Worm (Caenorhabditis elegans) whole organism, L3 larva: ENCODE results near the gene B0507.2.
A peak's percentile ranks its signal among the peaks of the same experiment; 100 is the strongest.

Experiments used
- ceh-16 ChIP-seq: sonication (generic microtip); optimal IDR thresholded peaks from 2 replicates; lab custom pipeline; 2017; ENCODE audit warnings: missing biosample characterization, missing genetic modification characterization
- ceh-28 ChIP-seq: fragments of 150-350 bp; optimal IDR thresholded peaks from 2 replicates; lab custom pipeline; 2014; ENCODE audit warnings: missing biosample characterization, missing genetic modification reagents, missing genetic modification characterization
- ceh-82 ChIP-seq: fragments of 150-350 bp; optimal IDR thresholded peaks from 2 replicates; lab custom pipeline; 2014; ENCODE audit warnings: missing biosample characterization, missing genetic modification characterization
- daf-12 ChIP-seq: fragments of 150-350 bp; optimal IDR thresholded peaks from 2 replicates; lab custom pipeline; 2014; ENCODE audit warnings: missing biosample characterization, missing genetic modification reagents, missing genetic modification characterization
- egl-27 ChIP-seq: sonication (generic microtip); optimal IDR thresholded peaks from 4 replicates; lab custom pipeline; 2017; ENCODE audit warnings: missing biosample characterization, missing genetic modification reagents, missing genetic modification characterization
- egl-5 ChIP-seq: fragments of 150-350 bp; optimal IDR thresholded peaks from 2 replicates; lab custom pipeline; 2017; ENCODE audit warnings: missing biosample characterization, missing genetic modification reagents, missing genetic modification characterization, inconsistent platforms
- elt-1 ChIP-seq: fragments of 150-350 bp; optimal IDR thresholded peaks from 2 replicates; lab custom pipeline; 2014; ENCODE audit warnings: missing biosample characterization, missing genetic modification characterization
- elt-2 ChIP-seq: sonication (generic microtip); optimal IDR thresholded peaks from 2 replicates; lab custom pipeline; 2016; ENCODE audit warnings: missing genetic modification reagents, mild to moderate bottlenecking, missing genetic modification characterization, missing compliant biosample characterization
- eor-1 ChIP-seq, 2 experiments: fragments of 150-350 bp; optimal IDR thresholded peaks; 2 replicates each; lab custom pipeline; 2014 to 2018; ENCODE audit warnings: missing biosample characterization in 2 of 2, missing genetic modification characterization in 2 of 2
- fkh-10 ChIP-seq: sonication (generic microtip); optimal IDR thresholded peaks from 2 replicates; lab custom pipeline; 2017; ENCODE audit warnings: missing biosample characterization, missing genetic modification reagents, missing genetic modification characterization
- fos-1 ChIP-seq: fragments of 150-350 bp; optimal IDR thresholded peaks from 2 replicates; lab custom pipeline; 2014; ENCODE audit warnings: missing biosample characterization, missing genetic modification characterization
- hmg-11 ChIP-seq: sonication (generic microtip); optimal IDR thresholded peaks from 2 replicates; lab custom pipeline; 2016; ENCODE audit warnings: missing genetic modification characterization, missing compliant biosample characterization
- jun-1 ChIP-seq: fragments of 150-350 bp; optimal IDR thresholded peaks from 2 replicates; lab custom pipeline; 2014; ENCODE audit warnings: missing biosample characterization, missing genetic modification reagents, missing genetic modification characterization
- lin-15B ChIP-seq: fragments of 150-350 bp; optimal IDR thresholded peaks from 2 replicates; lab custom pipeline; 2014; ENCODE audit warnings: missing biosample characterization, missing genetic modification characterization
- lin-39 ChIP-seq: fragments of 150-350 bp; optimal IDR thresholded peaks from 2 replicates; lab custom pipeline; 2018; ENCODE audit warnings: missing biosample characterization, missing genetic modification reagents, missing genetic modification characterization
- lsy-12 ChIP-seq: sonication (generic microtip); optimal IDR thresholded peaks from 2 replicates; lab custom pipeline; 2016; ENCODE audit warnings: mild to moderate bottlenecking, missing genetic modification characterization, missing compliant biosample characterization
- mdl-1 ChIP-seq: fragments of 150-350 bp; optimal IDR thresholded peaks from 2 replicates; lab custom pipeline; 2014; ENCODE audit warnings: missing biosample characterization, missing genetic modification characterization
- mml-1 ChIP-seq: fragments of 150-350 bp; sonication (generic microtip); optimal IDR thresholded peaks from 3 replicates; lab custom pipeline; 2014; ENCODE audit warnings: missing biosample characterization, missing genetic modification characterization
- nfya-1 ChIP-seq: sonication (generic microtip); optimal IDR thresholded peaks from 2 replicates; lab custom pipeline; 2017; ENCODE audit warnings: missing genetic modification characterization, mild to moderate bottlenecking, missing compliant biosample characterization, antibody characterized with exemption, moderate library complexity; ENCODE audit not compliant: insufficient read depth
- nhr-11 ChIP-seq: fragments of 150-350 bp; optimal IDR thresholded peaks from 2 replicates; lab custom pipeline; 2014; ENCODE audit warnings: missing biosample characterization, missing genetic modification characterization
- nhr-12 ChIP-seq: fragments of 150-350 bp; optimal IDR thresholded peaks from 2 replicates; lab custom pipeline; 2014; ENCODE audit warnings: missing biosample characterization, missing genetic modification characterization
- nhr-237 ChIP-seq: fragments of 150-350 bp; optimal IDR thresholded peaks from 2 replicates; lab custom pipeline; 2014; ENCODE audit warnings: missing biosample characterization, missing genetic modification characterization
- nhr-43 ChIP-seq: sonication (generic microtip); optimal IDR thresholded peaks from 2 replicates; lab custom pipeline; 2016; ENCODE audit warnings: mild to moderate bottlenecking, missing genetic modification characterization, missing compliant biosample characterization; ENCODE audit not compliant: poor library complexity, severe bottlenecking
- nhr-67 ChIP-seq: fragments of 150-350 bp; optimal IDR thresholded peaks from 2 replicates; lab custom pipeline; 2014; ENCODE audit warnings: missing biosample characterization, missing genetic modification characterization
- nhr-76 ChIP-seq: fragments of 150-350 bp; sonication (generic microtip); optimal IDR thresholded peaks from 5 replicates; lab custom pipeline; 2014; ENCODE audit warnings: missing biosample characterization, missing genetic modification characterization
- nhr-77 ChIP-seq: fragments of 150-350 bp; optimal IDR thresholded peaks from 2 replicates; lab custom pipeline; 2014; ENCODE audit warnings: missing biosample characterization, missing genetic modification characterization
- pha-4 ChIP-seq: fragments of 150-350 bp; optimal IDR thresholded peaks from 2 replicates; lab custom pipeline; 2014; ENCODE audit warnings: missing biosample characterization, missing genetic modification reagents, missing genetic modification characterization
- sea-2 ChIP-seq: fragments of 150-350 bp; sonication (generic microtip); optimal IDR thresholded peaks from 4 replicates; lab custom pipeline; 2014; ENCODE audit warnings: missing biosample characterization, missing genetic modification reagents, missing genetic modification characterization
- skn-1 ChIP-seq: fragments of 150-350 bp; optimal IDR thresholded peaks from 2 replicates; lab custom pipeline; 2014; ENCODE audit warnings: missing biosample characterization, missing genetic modification characterization
- snpc-4 ChIP-seq: fragments of 150-350 bp; optimal IDR thresholded peaks from 2 replicates; lab custom pipeline; 2014; ENCODE audit warnings: missing biosample characterization, missing genetic modification characterization
- tbx-2 ChIP-seq: sonication (generic microtip); optimal IDR thresholded peaks from 2 replicates; lab custom pipeline; 2016; ENCODE audit warnings: mild to moderate bottlenecking, missing genetic modification characterization, missing compliant biosample characterization
- unc-39 ChIP-seq: sonication (generic microtip); optimal IDR thresholded peaks from 4 replicates; lab custom pipeline; 2017; ENCODE audit warnings: missing biosample characterization, missing genetic modification characterization
- unc-62 ChIP-seq: fragments of 150-350 bp; sonication (generic microtip); optimal IDR thresholded peaks from 4 replicates; lab custom pipeline; 2014; ENCODE audit warnings: missing biosample characterization, missing genetic modification reagents, missing genetic modification characterization
- ztf-4 ChIP-seq: fragments of 150-350 bp; optimal IDR thresholded peaks from 2 replicates; lab custom pipeline; 2014; ENCODE audit warnings: missing biosample characterization, missing genetic modification characterization

The B0507.2 gene

ce11 chrV:8736369-8736768 is 37.8 kb upstream of the B0507.2 start, which contains the start of gene ZC196.3:
ZC196.3 (plus strand) TSS chrV:8736669.
- no peak for TF ChIP-seq egl-27 (tag; lab: Kevin White, UChicago)
- TF ChIP-seq lin-15B (tag; lab: Kevin White, UChicago): no peak
- TF ChIP-seq nhr-77 (tag; lab: Kevin White, UChicago): no peak
- TF ChIP-seq hmg-11: no peak
- no peak for TF ChIP-seq nhr-11
- no peak for TF ChIP-seq ceh-82 (tag; lab: Kevin White, UChicago)
- TF ChIP-seq mdl-1: no peak
- TF ChIP-seq elt-2 (tag; lab: Kevin White, UChicago): no peak
- no peak for TF ChIP-seq ceh-28 (tag; lab: Kevin White, UChicago)
- TF ChIP-seq unc-39 (tag; lab: Kevin White, UChicago): no peak
- TF ChIP-seq eor-1 (tag; optimal IDR thresholded peaks at IDR 0.05; lab: Kevin White, UChicago): no peak
- no peak for TF ChIP-seq lsy-12 (tag; lab: Kevin White, UChicago)
- no peak for TF ChIP-seq nhr-67 (tag; lab: Kevin White, UChicago)
- TF ChIP-seq ztf-4: no peak
- TF ChIP-seq nhr-76 (tag; lab: Kevin White, UChicago): no peak
- TF ChIP-seq nhr-237 (tag; lab: Kevin White, UChicago): no peak
- TF ChIP-seq jun-1 (tag; lab: Kevin White, UChicago): no peak
- no peak for TF ChIP-seq mml-1 (tag; lab: Kevin White, UChicago)
- TF ChIP-seq tbx-2 (tag; lab: Kevin White, UChicago): no peak
- TF ChIP-seq nfya-1 (tag; lab: Kevin White, UChicago): no peak
- TF ChIP-seq, all 47 proteins: peak for 0

- TF ChIP-seq lin-39 (no peak), pha-4 (peak; percentile 9)
These were observed 35.0 kb upstream of the B0507.2 start, which contains the start of gene ZC196.2 for ce11 chrV:8739136-8739535. ZC196.2 (plus strand) TSS chrV:8739436.

ce11 chrV:8745858-8746257 is 28.3 kb upstream of the B0507.2 start, which contains the start of gene B0507.6:
B0507.6 (plus strand) TSS chrV:8746158.
- TF ChIP-seq elt-2 (tag; lab: Kevin White, UChicago): no peak
- TF ChIP-seq sea-2 (GFP tag; lab: Kevin White, UChicago): no peak
- no peak for TF ChIP-seq nfya-1 (tag; lab: Kevin White, UChicago)
- TF ChIP-seq nhr-12 (tag; lab: Kevin White, UChicago): no peak
- TF ChIP-seq lsy-12 (tag; lab: Kevin White, UChicago): no peak
- no peak for TF ChIP-seq unc-62
- TF ChIP-seq ztf-4: no peak
- no peak for TF ChIP-seq ceh-16 (tag; lab: Kevin White, UChicago)
- TF ChIP-seq nhr-77 (tag; lab: Kevin White, UChicago): no peak
- TF ChIP-seq jun-1 (tag; lab: Kevin White, UChicago): no peak
- TF ChIP-seq ceh-28 (tag; lab: Kevin White, UChicago): no peak
- no peak for TF ChIP-seq lin-15B (tag; lab: Kevin White, UChicago)
- TF ChIP-seq egl-27 (tag; lab: Kevin White, UChicago): no peak
- TF ChIP-seq skn-1 (tag; lab: Kevin White, UChicago): no peak

- TF ChIP-seq mml-1 (tag; lab: Kevin White, UChicago): no peak
- TF ChIP-seq jun-1 (tag; lab: Kevin White, UChicago): no peak
- no peak for TF ChIP-seq mdl-1
- TF ChIP-seq nhr-237 (tag; lab: Kevin White, UChicago): no peak
- TF ChIP-seq snpc-4: no peak
- no peak for TF ChIP-seq ceh-28 (tag; lab: Kevin White, UChicago)
These were observed 20.7 kb upstream of the B0507.2 start, which contains the start of gene B0507.5 for ce11 chrV:8753395-8753794. B0507.5 (plus strand) TSS chrV:8753695.

ce11 chrV:8754670-8755069 is 19.5 kb upstream of the B0507.2 start, which contains the start of gene B0507.4:
B0507.4 (plus strand) TSS chrV:8754970.
- TF ChIP-seq hmg-11: no peak
- no peak for TF ChIP-seq nhr-11
- no peak for TF ChIP-seq fkh-10 (GFP tag; lab: Kevin White, UChicago)
- TF ChIP-seq lin-39: no peak
- TF ChIP-seq daf-12 (tag; lab: Kevin White, UChicago): no peak
- TF ChIP-seq lin-15B (tag; lab: Kevin White, UChicago): no peak
- no peak for TF ChIP-seq jun-1 (tag; lab: Kevin White, UChicago)
- no peak for TF ChIP-seq nhr-77 (tag; lab: Kevin White, UChicago)
- no peak for TF ChIP-seq elt-1 (tag; lab: Kevin White, UChicago)
- no peak for TF ChIP-seq nhr-76 (tag; lab: Kevin White, UChicago)
- no peak for TF ChIP-seq fos-1 (tag; lab: Kevin White, UChicago)
- TF ChIP-seq ztf-4: no peak
- no peak for TF ChIP-seq nhr-67 (tag; lab: Kevin White, UChicago)
- TF ChIP-seq nfya-1 (tag; lab: Kevin White, UChicago): no peak
- TF ChIP-seq ceh-28 (tag; lab: Kevin White, UChicago): no peak
- no peak for TF ChIP-seq egl-5 (tag; lab: Kevin White, UChicago)
- no peak for TF ChIP-seq nhr-43 (tag; lab: Kevin White, UChicago)
